Worm (Caenorhabditis elegans) whole organism, early embryonic: ENCODE measurements around the gene F13E9.5.

Experiments
- B0310.2 ChIP-seq: sonication (generic microtip); optimal IDR thresholded peaks from 2 replicates; lab custom pipeline; 2016; ENCODE audit warnings: mild to moderate bottlenecking, missing genetic modification characterization, missing compliant biosample characterization
- ama-1 ChIP-seq: fragments of 150-350 bp; optimal IDR thresholded peaks from 2 replicates; lab custom pipeline; 2014
- flt-1 ChIP-seq: fragments of 200-800 bp; sonication (Bioruptor generic); IDR thresholded peaks from 2 replicates; pipeline ENCODE4 v1.3.6; 2022; ENCODE audit warnings: missing genetic modification characterization, missing compliant biosample characterization
- hmg-4 ChIP-seq: fragments of 200-800 bp; sonication (Bioruptor generic); optimal IDR thresholded peaks from 2 replicates; lab custom pipeline; 2018; ENCODE audit warnings: mild to moderate bottlenecking, missing genetic modification characterization, missing compliant biosample characterization
- sea-1 ChIP-seq: fragments of 200-800 bp; sonication (Bioruptor generic); conservative IDR thresholded peaks from 2 replicates; pipeline ENCODE4 v1.3.6; 2022; ENCODE audit warnings: missing genetic modification characterization, missing compliant biosample characterization
- tbx-11 ChIP-seq: fragments of 200-800 bp; sonication (Bioruptor generic); IDR thresholded peaks from 2 replicates; pipeline ENCODE4 v1.3.6; 2022; ENCODE audit warnings: missing genetic modification characterization, missing compliant biosample characterization
- tbx-37 ChIP-seq: fragments of 200-800 bp; sonication (Bioruptor generic); conservative IDR thresholded peaks from 2 replicates; pipeline ENCODE4 v1.3.6; 2022; ENCODE audit warnings: missing genetic modification reagents, missing genetic modification characterization, missing compliant biosample characterization
- tra-4 ChIP-seq: sonication (generic microtip); optimal IDR thresholded peaks from 2 replicates; lab custom pipeline; 2017; ENCODE audit warnings: missing genetic modification characterization, missing compliant biosample characterization

ce11 chrIV:10891993-10892392, 7.8 kb upstream of the F13E9.5 start, which contains the start of gene srlf-12:
- TF ChIP-seq ama-1 (lab: Kevin White, UChicago), result no peak
- TF ChIP-seq B0310.2 (tag; lab: Kevin White, UChicago), result no peak
- no peak for TF ChIP-seq sea-1 (GFP tag; lab: Robert Waterston, UW)
- no peak for TF ChIP-seq hmg-4
- TF ChIP-seq flt-1 (GFP tag; lab: Robert Waterston, UW), result no peak
- no peak for TF ChIP-seq tra-4 (tag; lab: Kevin White, UChicago)
- no peak for TF ChIP-seq tbx-11 (GFP tag; lab: Robert Waterston, UW)
- no peak for TF ChIP-seq tbx-37 (GFP tag; lab: Robert Waterston, UW)
